Worm (Caenorhabditis elegans): Measurements from ENCODE around the gene srb-5.

The srb-5 gene

ce11 chrII:5163283-5163682 is at the start of gene srb-5:
Gene srb-5, minus strand, starts transcription at chrII:5163383.
- TF ChIP-seq nhr-76 (tag; optimal IDR thresholded peaks at IDR 0.05) (no peak), fos-1 (tag; optimal IDR thresholded peaks at IDR 0.05) (no peak), nhr-71 (tag; optimal IDR thresholded peaks at IDR 0.05) (no peak), nhr-85 (tag) (no peak), egl-13 (tag; optimal IDR thresholded peaks at IDR 0.05) (no peak), unc-86 (tag; optimal IDR thresholded peaks at IDR 0.05) (no peak), pqm-1 (tag; optimal IDR thresholded peaks at IDR 0.05) (no peak)

- no peak for TF ChIP-seq ceh-90 (tag; optimal IDR thresholded peaks at IDR 0.05)
Measured at ce11 chrII:5212675-5213074, 49.5 kb upstream of the srb-5 start, which contains the start of gene C34F11.1. Gene C34F11.1, plus strand, starts transcription at chrII:5212975.

DNA sequence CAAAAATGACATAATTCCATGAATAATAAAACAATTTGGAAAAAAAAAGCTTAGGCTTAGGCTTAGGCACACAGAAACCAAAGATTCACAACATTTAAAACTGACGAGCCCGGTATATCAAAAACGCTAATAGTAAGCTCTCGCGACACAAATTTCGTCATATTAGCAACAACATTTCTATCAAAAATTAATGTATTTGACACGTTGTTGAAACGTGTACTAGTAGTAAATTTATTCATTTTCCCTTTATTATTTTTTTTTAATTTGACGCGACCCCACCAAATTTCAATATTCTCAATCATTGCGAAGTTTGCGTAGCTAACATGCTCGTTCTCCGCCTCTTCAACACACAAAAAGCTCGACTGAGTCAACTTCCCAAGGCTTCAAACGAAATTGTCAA is 48.8 kb upstream of the srb-5 start, which contains the start of gene C34F11.2:
TSS of gene C34F11.2 (plus strand) at position 301 of the 400 bp plus-strand sequence.
- no peak for TF ChIP-seq grh-1 (GFP tag; IDR thresholded peaks at IDR 0.05)

DNA sequence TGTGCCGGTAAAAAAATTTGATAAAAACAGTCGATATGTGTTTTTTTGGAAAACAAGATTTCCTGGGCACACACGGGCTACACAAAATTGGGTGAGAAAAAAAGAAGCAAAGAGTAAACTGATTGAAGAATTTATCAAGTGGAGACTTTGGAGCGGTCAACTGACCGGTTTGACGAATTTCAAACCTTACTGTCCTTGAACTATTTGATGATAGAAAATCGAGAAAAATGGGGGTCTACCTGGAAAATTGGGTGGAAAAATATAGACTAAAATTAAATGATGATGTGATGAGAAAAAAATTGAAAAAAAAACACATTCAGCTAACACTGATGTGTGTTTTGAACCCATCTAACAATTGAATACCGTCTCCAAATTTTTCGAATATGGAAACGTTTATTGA is 47.6 kb upstream of the srb-5 start, which contains the start of gene C34F11.8:
TSS of gene C34F11.8 (minus strand) at position 135 of the 400 bp plus-strand sequence.
- TF ChIP-seq fkh-8 (tag; optimal IDR thresholded peaks at IDR 0.05) (no peak), fkh-4 (tag; optimal IDR thresholded peaks at IDR 0.05; ENCODE audit: borderline replicate concordance) (no peak), isw-1 (GFP tag; IDR thresholded peaks at IDR 0.05) (no peak), zag-1 (tag; optimal IDR thresholded peaks at IDR 0.05) (no peak), nhr-85 (tag) (peak; percentile 90), lsy-2 (tag; optimal IDR thresholded peaks at IDR 0.05) (peak in 1 of 2 experiments; percentile 14), lin-39 (tag; optimal IDR thresholded peaks at IDR 0.05) (no peak), rnt-1 (tag; optimal IDR thresholded peaks at IDR 0.05) (no peak), nhr-71 (tag; optimal IDR thresholded peaks at IDR 0.05) (peak; percentile 58), vab-15 (tag; optimal IDR thresholded peaks at IDR 0.05) (no peak), nhr-77 (tag; optimal IDR thresholded peaks at IDR 0.05) (no peak), efl-1 (optimal IDR thresholded peaks at IDR 0.05) (no peak), efl-1 (GFP tag; optimal IDR thresholded peaks at IDR 0.05 in 1 of 2) (no peak), fos-1 (tag; optimal IDR thresholded peaks at IDR 0.05) (no peak), C16A3.4 (tag; optimal IDR thresholded peaks at IDR 0.05) (peak; percentile 15), lin-14 (GFP tag; optimal IDR thresholded peaks at IDR 0.05) (peak; percentile 50), egl-13 (tag; optimal IDR thresholded peaks at IDR 0.05) (no peak), nhr-84 (tag; optimal IDR thresholded peaks at IDR 0.05) (no peak), unc-98 (GFP tag; IDR thresholded peaks at IDR 0.05) (no peak), nhr-20 (tag; optimal IDR thresholded peaks at IDR 0.05) (peak; percentile 56), lir-3 (tag; optimal IDR thresholded peaks at IDR 0.05; ENCODE audit: poor library complexity) (no peak), elt-3 (tag; optimal IDR thresholded peaks at IDR 0.05) (peak in 2 of 6 experiments; percentile 38 to 78), lin-13 (GFP tag; optimal IDR thresholded peaks at IDR 0.05) (no peak), tbx-2 (tag; optimal IDR thresholded peaks at IDR 0.05) (no peak), mef-2 (tag; optimal IDR thresholded peaks at IDR 0.05) (no peak), lin-15B (tag; optimal IDR thresholded peaks at IDR 0.05) (no peak), snpc-4 (tag; optimal IDR thresholded peaks at IDR 0.05) (no peak), nhr-11 (tag; optimal IDR thresholded peaks at IDR 0.05) (no peak), swsn-7 (tag; optimal IDR thresholded peaks at IDR 0.05) (no peak), nhr-90 (tag; optimal IDR thresholded peaks at IDR 0.05; ENCODE audit: poor library complexity) (no peak), ceh-82 (tag; optimal IDR thresholded peaks at IDR 0.05) (no peak), hlh-17 (GFP tag; optimal IDR thresholded peaks at IDR 0.05; ENCODE audit: borderline replicate concordance) (no peak), dpl-1 (GFP tag; optimal IDR thresholded peaks at IDR 0.05) (no peak), tlp-1 (tag; optimal IDR thresholded peaks at IDR 0.05) (no peak), aly-2 (tag; optimal IDR thresholded peaks at IDR 0.05) (no peak), ceh-90 (tag; optimal IDR thresholded peaks at IDR 0.05) (no peak), C04F5.9 (tag; optimal IDR thresholded peaks at IDR 0.05) (no peak), grh-1 (GFP tag; IDR thresholded peaks at IDR 0.05) (peak; percentile 38; the same call in 1 of the 2 replicates), sox-4 (tag; optimal IDR thresholded peaks at IDR 0.05) (no peak), F16B12.6 (tag; optimal IDR thresholded peaks at IDR 0.05) (no peak), ztf-11 (tag; optimal IDR thresholded peaks at IDR 0.05) (no peak), nhr-237 (tag; optimal IDR thresholded peaks at IDR 0.05) (no peak), skn-1 (tag; optimal IDR thresholded peaks at IDR 0.05) (no peak), nhr-76 (tag; optimal IDR thresholded peaks at IDR 0.05) (no peak), unc-30 (tag; optimal IDR thresholded peaks at IDR 0.05) (no peak)

All from whole organism, L1 larva.